Fruit fly (Drosophila melanogaster) whole organism, embryonic: Measurements from ENCODE around the gene CG8191.

Source experiments
- CG10321 ChIP-seq: fragments of 200-800 bp; sonication (Bioruptor generic); IDR thresholded peaks from 2 replicates; pipeline ENCODE4 v1.3.6; 2022; ENCODE audit warnings: missing biosample characterization, missing genetic modification characterization
- CG10462 ChIP-seq: fragments of 200-800 bp; sonication (Bioruptor generic); optimal IDR thresholded peaks from 2 replicates; lab custom pipeline; 2016; ENCODE audit warnings: missing biosample characterization, missing genetic modification characterization
- CG11093 ChIP-seq: fragments of 200-800 bp; sonication (Bioruptor generic); IDR thresholded peaks from 3 replicates; pipeline ENCODE4 v1.3.6; 2022; ENCODE audit warnings: missing biosample characterization, missing genetic modification characterization
- CG11696 ChIP-seq: fragments of 200-800 bp; sonication (Bioruptor generic); IDR thresholded peaks from 2 replicates; pipeline ENCODE4 v1.3.6; 2022; ENCODE audit warnings: missing biosample characterization, missing genetic modification characterization
- CG12769 ChIP-seq: fragments of 200-800 bp; sonication (Bioruptor generic); optimal IDR thresholded peaks from 2 replicates; lab custom pipeline; 2019; ENCODE audit warnings: missing biosample characterization, mild to moderate bottlenecking, missing genetic modification characterization, moderate library complexity
- CG13296 ChIP-seq: fragments of 200-800 bp; sonication (Bioruptor generic); optimal IDR thresholded peaks from 3 replicates; lab custom pipeline; 2018; ENCODE audit warnings: missing biosample characterization, mild to moderate bottlenecking, missing genetic modification characterization
- CG15479 ChIP-seq: fragments of 200-800 bp; sonication (Bioruptor generic); optimal IDR thresholded peaks from 3 replicates; lab custom pipeline; 2019; ENCODE audit warnings: missing biosample characterization, mild to moderate bottlenecking, missing genetic modification characterization, moderate library complexity
- CG17612 ChIP-seq: fragments of 200-800 bp; sonication (Bioruptor generic); IDR thresholded peaks from 2 replicates; pipeline ENCODE4 v1.3.6; 2022; ENCODE audit warnings: missing biosample characterization, missing genetic modification characterization
- CG2129 ChIP-seq: fragments of 200-800 bp; sonication (Bioruptor generic); IDR thresholded peaks from 2 replicates; pipeline ENCODE4 v1.3.6; 2022; ENCODE audit warnings: missing biosample characterization, missing genetic modification characterization; ENCODE audit not compliant: partially characterized antibody
- CG2199 ChIP-seq: fragments of 200-800 bp; sonication (Bioruptor generic); IDR thresholded peaks from 3 replicates; pipeline ENCODE4 v1.3.6; 2022; ENCODE audit warnings: missing biosample characterization, missing genetic modification characterization
- CG34422 ChIP-seq: fragments of 200-800 bp; sonication (Bioruptor generic); IDR thresholded peaks from 3 replicates; pipeline ENCODE4 v1.3.6; 2022; ENCODE audit warnings: missing biosample characterization, missing genetic modification characterization
- CG3838 ChIP-seq: fragments of 200-800 bp; sonication (Bioruptor generic); optimal IDR thresholded peaks from 3 replicates; lab custom pipeline; 2016; ENCODE audit warnings: missing biosample characterization, missing genetic modification characterization
- CG4854 ChIP-seq: fragments of 200-800 bp; sonication (Bioruptor generic); optimal IDR thresholded peaks from 2 replicates; lab custom pipeline; 2016; ENCODE audit warnings: missing biosample characterization, missing genetic modification characterization, inconsistent platforms
- CG7271 ChIP-seq: fragments of 200-800 bp; sonication (Bioruptor generic); optimal IDR thresholded peaks from 2 replicates; lab custom pipeline; 2018; ENCODE audit warnings: missing biosample characterization, mild to moderate bottlenecking, missing genetic modification characterization, moderate library complexity
- CG7745 ChIP-seq: fragments of 200-800 bp; sonication (Bioruptor generic); optimal IDR thresholded peaks from 2 replicates; lab custom pipeline; 2018; ENCODE audit warnings: missing biosample characterization, mild to moderate bottlenecking, missing genetic modification characterization, moderate library complexity
- CG7987 ChIP-seq: fragments of 200-800 bp; sonication (Bioruptor generic); optimal IDR thresholded peaks from 2 replicates; lab custom pipeline; 2018; ENCODE audit warnings: missing biosample characterization, mild to moderate bottlenecking, missing genetic modification characterization, moderate library complexity
- CG9215 ChIP-seq: fragments of 200-800 bp; sonication (Bioruptor generic); IDR thresholded peaks from 2 replicates; pipeline ENCODE4 v1.3.6; 2022; ENCODE audit warnings: missing biosample characterization, missing genetic modification characterization
- CG9932 ChIP-seq: fragments of 200-800 bp; sonication (Bioruptor generic); IDR thresholded peaks from 2 replicates; pipeline ENCODE4 v1.3.6; 2022; ENCODE audit warnings: missing biosample characterization, missing genetic modification characterization
- CTCF ChIP-seq: fragments of 200-800 bp; sonication (Bioruptor generic); optimal IDR thresholded peaks from 2 replicates; lab custom pipeline; 2017; ENCODE audit warnings: missing biosample characterization, mild to moderate bottlenecking, missing genetic modification characterization, moderate library complexity
- Dbx ChIP-seq: fragments of 200-800 bp; sonication (Bioruptor generic); IDR thresholded peaks from 3 replicates; pipeline ENCODE4 v1.3.6; 2022; ENCODE audit warnings: missing biosample characterization, missing genetic modification characterization
- Dll ChIP-seq: fragments of 200-800 bp; sonication (Bioruptor generic); IDR thresholded peaks from 4 replicates; pipeline ENCODE4 v1.3.6; 2022; ENCODE audit warnings: missing biosample characterization, missing genetic modification characterization; ENCODE audit not compliant: partially characterized antibody
- Drgx ChIP-seq: fragments of 200-800 bp; sonication (Bioruptor generic); IDR thresholded peaks from 2 replicates; pipeline ENCODE4 v1.3.6; 2022; ENCODE audit warnings: missing biosample characterization, missing genetic modification characterization
- HLH54F ChIP-seq: fragments of 200-800 bp; sonication (Bioruptor generic); optimal IDR thresholded peaks from 3 replicates; lab custom pipeline; 2016; ENCODE audit warnings: missing biosample characterization, missing genetic modification characterization
- Kr ChIP-seq: fragments of 200-800 bp; sonication (Bioruptor generic); optimal IDR thresholded peaks from 2 replicates; lab custom pipeline; 2017; ENCODE audit warnings: missing biosample characterization, mild to moderate bottlenecking, missing genetic modification characterization
- Med ChIP-seq: fragments of 200-800 bp; sonication (Bioruptor generic); peaks from one replicate; lab custom pipeline; 2016; ENCODE audit warnings: missing biosample characterization, missing genetic modification characterization, mild to moderate bottlenecking, inconsistent platforms, moderate library complexity
- NC2α ChIP-seq: fragments of 200-800 bp; sonication (Bioruptor generic); optimal IDR thresholded peaks from 2 replicates; lab custom pipeline; 2016; ENCODE audit warnings: missing biosample characterization, missing genetic modification characterization
- Nf-YA ChIP-seq: fragments of 200-800 bp; sonication (Bioruptor generic); IDR thresholded peaks from 2 replicates; pipeline ENCODE4 v1.3.6; 2022; ENCODE audit warnings: missing biosample characterization, missing genetic modification characterization
- Oli ChIP-seq: fragments of 200-800 bp; sonication (Bioruptor generic); optimal IDR thresholded peaks from 2 replicates; lab custom pipeline; 2018; ENCODE audit warnings: missing biosample characterization, mild to moderate bottlenecking, missing genetic modification characterization, moderate library complexity
- Scr ChIP-seq: fragments of 200-800 bp; sonication (Bioruptor generic); IDR thresholded peaks from 2 replicates; pipeline ENCODE4 v1.3.6; 2022; ENCODE audit warnings: missing biosample characterization, missing genetic modification characterization; ENCODE audit not compliant: partially characterized antibody
- Sin3A ChIP-seq: fragments of >200 bp; optimal IDR thresholded peaks from 2 replicates; lab custom pipeline; 2018
- Spps ChIP-seq: fragments of 200-800 bp; sonication (Bioruptor generic); optimal IDR thresholded peaks from 2 replicates; lab custom pipeline; 2018; ENCODE audit warnings: missing biosample characterization, mild to moderate bottlenecking, missing genetic modification characterization
- Trl ChIP-seq, 3 experiments: fragments of >200 bp in 2 of 3; fragments of 200-800 bp in 1 of 3; sonication (Bioruptor generic) in 1 of 3; optimal IDR thresholded peaks; 2 replicates in 1 of 3; 3 replicates in 2 of 3; lab custom pipeline; 2016 to 2017; ENCODE audit warnings: missing biosample characterization in 1 of 3, missing genetic modification characterization in 1 of 3
- ab ChIP-seq: fragments of 200-800 bp; sonication (Bioruptor generic); optimal IDR thresholded peaks from 2 replicates; lab custom pipeline; 2016; ENCODE audit warnings: missing biosample characterization, missing genetic modification characterization
- ap ChIP-seq: fragments of 200-800 bp; sonication (Bioruptor generic); IDR thresholded peaks from 2 replicates; pipeline ENCODE4 v1.3.6; 2022; ENCODE audit warnings: missing biosample characterization, missing genetic modification characterization
- bsh ChIP-seq, 2 experiments: fragments of 200-800 bp; sonication (Bioruptor generic); optimal IDR thresholded peaks; 2 replicates each; lab custom pipeline; 2017 to 2018; ENCODE audit warnings: mild to moderate bottlenecking in 2 of 2, missing biosample characterization in 2 of 2, missing genetic modification characterization in 2 of 2, moderate library complexity in 1 of 2
- chif ChIP-seq, 2 experiments: fragments of 200-800 bp; sonication (Bioruptor generic); optimal IDR thresholded peaks; 3 replicates each; lab custom pipeline; 2016; ENCODE audit warnings: missing biosample characterization in 2 of 2, missing genetic modification characterization in 2 of 2
- dmrt99B ChIP-seq: fragments of 200-800 bp; sonication (Bioruptor generic); optimal IDR thresholded peaks from 2 replicates; lab custom pipeline; 2018; ENCODE audit warnings: missing biosample characterization, mild to moderate bottlenecking, missing genetic modification characterization, moderate library complexity
- eve ChIP-seq, 2 experiments: fragments of >200 bp; optimal IDR thresholded peaks; 2 replicates each; lab custom pipeline; 2017; ENCODE audit warnings: missing biosample characterization in 2 of 2, missing genetic modification characterization in 2 of 2
- fd3F ChIP-seq: fragments of 200-800 bp; sonication (Bioruptor generic); optimal IDR thresholded peaks from 2 replicates; lab custom pipeline; 2018; ENCODE audit warnings: missing biosample characterization, mild to moderate bottlenecking, missing genetic modification characterization, moderate library complexity
- gsb-n ChIP-seq: fragments of 200-800 bp; sonication (Bioruptor generic); optimal IDR thresholded peaks from 3 replicates; lab custom pipeline; 2018; ENCODE audit warnings: missing biosample characterization, mild to moderate bottlenecking, missing genetic modification characterization
- ken ChIP-seq: fragments of 200-800 bp; sonication (Bioruptor generic); IDR thresholded peaks from 3 replicates; pipeline ENCODE4 v1.3.6; 2022; ENCODE audit warnings: missing biosample characterization, missing genetic modification characterization
- luna ChIP-seq: fragments of 200-800 bp; sonication (Bioruptor generic); optimal IDR thresholded peaks from 2 replicates; lab custom pipeline; 2016; ENCODE audit warnings: missing biosample characterization, missing genetic modification characterization
- psq ChIP-seq: fragments of 200-800 bp; sonication (Bioruptor generic); optimal IDR thresholded peaks from 2 replicates; lab custom pipeline; 2017; ENCODE audit warnings: missing biosample characterization, missing genetic modification characterization
- slou ChIP-seq: fragments of 200-800 bp; sonication (Bioruptor generic); optimal IDR thresholded peaks from 3 replicates; lab custom pipeline; 2016; ENCODE audit warnings: missing biosample characterization, missing genetic modification characterization
- sob ChIP-seq: fragments of 200-800 bp; sonication (Bioruptor generic); IDR thresholded peaks from 2 replicates; pipeline ENCODE4 v1.3.6; 2022; ENCODE audit warnings: missing biosample characterization, missing genetic modification characterization
- ssp ChIP-seq: fragments of 200-800 bp; sonication (Bioruptor generic); IDR thresholded peaks from 2 replicates; pipeline ENCODE4 v1.3.6; 2022; ENCODE audit warnings: missing biosample characterization, missing genetic modification characterization
- sug ChIP-seq: fragments of 200-800 bp; optimal IDR thresholded peaks from 2 replicates; lab custom pipeline; 2019; ENCODE audit warnings: missing biosample characterization, mild to moderate bottlenecking, missing genetic modification characterization, moderate library complexity
- tin ChIP-seq: fragments of 200-800 bp; sonication (Bioruptor generic); optimal IDR thresholded peaks from 3 replicates; lab custom pipeline; 2016; ENCODE audit warnings: missing biosample characterization, missing genetic modification characterization
- zfh1 ChIP-seq: fragments of 200-800 bp; sonication (Bioruptor generic); IDR thresholded peaks from 3 replicates; pipeline ENCODE4 v1.3.6; 2022; ENCODE audit warnings: missing biosample characterization, missing genetic modification characterization

Gene CG8191

dm6 chrX:15697581-15698208 is 34.3 kb upstream of the CG8191 start (continued):
- TF ChIP-seq Dbx (GFP tag; lab: Robert Waterston, UW), result peak; percentile 97
- TF ChIP-seq gsb-n (tag; lab: Kevin White, UChicago), result peak; percentile 81
- peak; percentile 63 for TF ChIP-seq psq (GFP tag; lab: Kevin White, UChicago)
- no peak; the same call in 3 of the 4 replicates for TF ChIP-seq Dll (GFP tag; lab: Robert Waterston, UW)
- TF ChIP-seq CG4854 (GFP tag; lab: Kevin White, UChicago), result peak; percentile 67
- peak; percentile 68 for TF ChIP-seq CG10462 (GFP tag; lab: Kevin White, UChicago)
- TF ChIP-seq CG34422 (GFP tag; lab: Robert Waterston, UW), result peak; percentile 96
- peak; percentile 91 for TF ChIP-seq CG13296 (GFP tag; lab: Kevin White, UChicago)
- no peak for TF ChIP-seq eve (GFP tag; optimal IDR thresholded peaks at IDR 0.05; lab: Kevin White, UChicago)
- TF ChIP-seq CG15479 (GFP tag; lab: Kevin White, UChicago), result no peak
- peak; percentile 47 to 89 for TF ChIP-seq bsh (GFP tag; optimal IDR thresholded peaks at IDR 0.05; lab: Kevin White, UChicago)
- TF ChIP-seq CG11093 (GFP tag; lab: Robert Waterston, UW), result peak; percentile 87
- peak; percentile 97 for TF ChIP-seq zfh1 (GFP tag; lab: Robert Waterston, UW)
- TF ChIP-seq CG7271 (tag; lab: Kevin White, UChicago), result peak; percentile 79
- no peak for TF ChIP-seq Trl (optimal IDR thresholded peaks at IDR 0.05; lab: Kevin White, UChicago)
- TF ChIP-seq Trl (GFP tag; optimal IDR thresholded peaks at IDR 0.05; lab: Kevin White, UChicago), result peak; percentile 58
- no peak for TF ChIP-seq Kr (GFP tag; lab: Kevin White, UChicago)
- peak; percentile 89 for TF ChIP-seq CG9215 (GFP tag; lab: Robert Waterston, UW)
- peak; percentile 92 for TF ChIP-seq CG12769
- TF ChIP-seq ap (GFP tag; lab: Robert Waterston, UW), result peak; percentile 93
- TF ChIP-seq tin (GFP tag; lab: Kevin White, UChicago), result peak; percentile 93
- TF ChIP-seq CG2129 (GFP tag; lab: Robert Waterston, UW), result no peak
- TF ChIP-seq sug (tag; lab: Kevin White, UChicago), result peak; percentile 96
- peak; percentile 75 for TF ChIP-seq CG17612 (GFP tag; lab: Robert Waterston, UW)
- TF ChIP-seq CG3838, result peak; percentile 47
- TF ChIP-seq HLH54F (GFP tag; lab: Kevin White, UChicago), result peak; percentile 45
- peak; percentile 44; the same call in 1 of the 2 replicates for TF ChIP-seq CG10321 (GFP tag; lab: Robert Waterston, UW)
- peak; percentile 24 for TF ChIP-seq ab (GFP tag; lab: Kevin White, UChicago)
- peak; percentile 65; the same call in 2 of the 3 replicates for TF ChIP-seq CG2199 (GFP tag; lab: Robert Waterston, UW)
- no peak for TF ChIP-seq CG7745 (tag; lab: Kevin White, UChicago)
- peak; percentile 83 for TF ChIP-seq CG7987 (GFP tag; lab: Kevin White, UChicago)
- no peak for TF ChIP-seq NC2α (GFP tag; lab: Kevin White, UChicago)
- TF ChIP-seq sob, result peak; percentile 97
- TF ChIP-seq slou (GFP tag; lab: Kevin White, UChicago), result peak; percentile 88
- peak; percentile 4 for TF ChIP-seq luna
- peak; percentile 81 for TF ChIP-seq Nf-YA (GFP tag; lab: Robert Waterston, UW)
- TF ChIP-seq dmrt99B (tag; lab: Kevin White, UChicago), result peak; percentile 94
- TF ChIP-seq CTCF, result peak; percentile 29
- peak; percentile 56 for TF ChIP-seq Scr (GFP tag; lab: Robert Waterston, UW)
- TF ChIP-seq CG9932 (GFP tag; lab: Robert Waterston, UW), result peak; percentile 97
- peak; percentile 90 for TF ChIP-seq Oli (tag; lab: Kevin White, UChicago)
- peak; percentile 84 for TF ChIP-seq ssp (GFP tag; lab: Robert Waterston, UW)
- peak; percentile 91 for TF ChIP-seq Med (GFP tag; lab: Kevin White, UChicago)
- peak; percentile 14 to 21 for TF ChIP-seq chif (GFP tag; optimal IDR thresholded peaks at IDR 0.05; lab: Kevin White, UChicago)
- TF ChIP-seq Sin3A (lab: Kevin White, UChicago), result no peak
- peak; percentile 82 for TF ChIP-seq Spps
- peak; percentile 94 for TF ChIP-seq ken (GFP tag; lab: Robert Waterston, UW)
- peak; percentile 73 for TF ChIP-seq CG11696
- peak; percentile 86 for TF ChIP-seq fd3F (GFP tag; lab: Kevin White, UChicago)
- peak; percentile 93 for TF ChIP-seq Drgx (GFP tag; lab: Robert Waterston, UW)
